Worm (Caenorhabditis elegans): Measurements from ENCODE around the gene dmsr-12.

ce11 chrV:6836036-6836435 is 29.8 kb upstream of the dmsr-12 start:
- no peak for TF ChIP-seq C06A6.2 (GFP tag; conservative IDR thresholded peaks at IDR 0.05)
- TF ChIP-seq rec-8 (tag; optimal IDR thresholded peaks at IDR 0.05) = no peak
- no peak for TF ChIP-seq tbp1 (GFP tag; optimal IDR thresholded peaks at IDR 0.05)
- no peak for TF ChIP-seq F49E8.2 (tag; optimal IDR thresholded peaks at IDR 0.05; ENCODE audit: insufficient read depth)
- TF ChIP-seq F37B4.10 (GFP tag; IDR thresholded peaks at IDR 0.05) = no peak
- TF ChIP-seq hmg-1.2 (GFP tag; IDR thresholded peaks at IDR 0.05) = no peak
- no peak for TF ChIP-seq ztf-6 (GFP tag; IDR thresholded peaks at IDR 0.05)
- no peak for TF ChIP-seq dpl-1 (GFP tag; optimal IDR thresholded peaks at IDR 0.05)
- TF ChIP-seq mes-4 (tag; optimal IDR thresholded peaks at IDR 0.05) = no peak
